Fruit fly (Drosophila melanogaster): ENCODE results near the gene SH3PX1.

dm6 chr3L:9714537-9715144 is 1.0 kb upstream of the SH3PX1 start:
- no peak for TF ChIP-seq CTCF (optimal IDR thresholded peaks at IDR 0.05)
- no peak for TF ChIP-seq CG8478 (optimal IDR thresholded peaks at IDR 0.05)

Measured in S2 (cell line).